Worm (Caenorhabditis elegans) whole organism, L4/young adult: Measurements from ENCODE around the gene K11H12.7.

Experiments used
- W03F9.2 ChIP-seq: fragments of 150-350 bp; optimal IDR thresholded peaks from 2 replicates; lab custom pipeline; 2014; ENCODE audit warnings: missing biosample characterization, missing genetic modification characterization
- dao-5 ChIP-seq: sonication (generic microtip); optimal IDR thresholded peaks from 2 replicates; lab custom pipeline; 2016; ENCODE audit warnings: missing genotype, missing genetic modification characterization, moderate library complexity, missing compliant biosample characterization

- TF ChIP-seq dao-5 (no peak), W03F9.2 (tag; lab: Kevin White, UChicago) (no peak)
Observed at ce11 chrIV:657932-658331, 7.4 kb upstream of the K11H12.7 start.
